Worm (Caenorhabditis elegans) whole organism, late embryonic: ENCODE results near the gene C25D7.15.

Experiments
- ceh-14 ChIP-seq: sonication (generic microtip); optimal IDR thresholded peaks from 2 replicates; lab custom pipeline; 2016; ENCODE audit warnings: missing genotype, missing genetic modification characterization, missing compliant biosample characterization
- ceh-48 ChIP-seq: sonication (generic microtip); optimal IDR thresholded peaks from 2 replicates; lab custom pipeline; 2016; ENCODE audit warnings: missing genetic modification characterization, inconsistent platforms, missing compliant biosample characterization
- dve-1 ChIP-seq: sonication (generic microtip); optimal IDR thresholded peaks from 2 replicates; lab custom pipeline; 2017; ENCODE audit warnings: antibody characterized with exemption, mild to moderate bottlenecking, missing genetic modification characterization, missing compliant biosample characterization
- elt-2 ChIP-seq: sonication (generic microtip); optimal IDR thresholded peaks from 2 replicates; lab custom pipeline; 2016; ENCODE audit warnings: missing genetic modification reagents, missing genetic modification characterization, missing compliant biosample characterization
- hlh-13 ChIP-seq: fragments of 200-800 bp; sonication (Bioruptor generic); optimal IDR thresholded peaks from 2 replicates; lab custom pipeline; 2018; ENCODE audit warnings: mild to moderate bottlenecking, missing genetic modification characterization, missing compliant biosample characterization
- nfya-1 ChIP-seq: sonication (generic microtip); optimal IDR thresholded peaks from 2 replicates; lab custom pipeline; 2017; ENCODE audit warnings: missing genetic modification characterization, mild to moderate bottlenecking, missing compliant biosample characterization, antibody characterized with exemption, moderate library complexity
- nhr-11 ChIP-seq: fragments of 150-350 bp; optimal IDR thresholded peaks from 2 replicates; lab custom pipeline; 2014; ENCODE audit warnings: missing biosample characterization, missing genetic modification characterization
- pag-3 ChIP-seq: sonication (generic microtip); optimal IDR thresholded peaks from 2 replicates; lab custom pipeline; 2016; ENCODE audit warnings: missing compliant biosample characterization, missing genetic modification characterization, borderline replicate concordance
- pha-4 ChIP-seq: fragments of 150-350 bp; optimal IDR thresholded peaks from 2 replicates; lab custom pipeline; 2018; ENCODE audit warnings: missing biosample characterization, missing genetic modification reagents, missing genetic modification characterization
- rnt-1 ChIP-seq: sonication (generic microtip); optimal IDR thresholded peaks from 2 replicates; lab custom pipeline; 2016; ENCODE audit warnings: missing genetic modification characterization, missing compliant biosample characterization
- tbx-7 ChIP-seq: sonication (generic microtip); optimal IDR thresholded peaks from 2 replicates; lab custom pipeline; 2016; ENCODE audit warnings: missing genotype, missing genetic modification characterization, missing compliant biosample characterization
- unc-86 ChIP-seq: sonication (generic microtip); optimal IDR thresholded peaks from 2 replicates; lab custom pipeline; 2016; ENCODE audit warnings: missing genetic modification characterization, missing compliant biosample characterization

- no peak for TF ChIP-seq elt-2 (tag; lab: Kevin White, UChicago)
- TF ChIP-seq ceh-14 (tag; lab: Kevin White, UChicago), result no peak
- no peak for TF ChIP-seq pha-4
- TF ChIP-seq unc-86 (tag; lab: Kevin White, UChicago), result no peak
- no peak for TF ChIP-seq nhr-11
- TF ChIP-seq dve-1 (tag; lab: Kevin White, UChicago), result no peak
- no peak for TF ChIP-seq hlh-13 (GFP tag; lab: Kevin White, UChicago)
- no peak for TF ChIP-seq rnt-1 (tag; lab: Kevin White, UChicago)
- TF ChIP-seq tbx-7, result no peak
- TF ChIP-seq ceh-48 (tag; lab: Kevin White, UChicago), result no peak
- no peak for TF ChIP-seq pag-3 (tag; lab: Kevin White, UChicago)
- no peak for TF ChIP-seq nfya-1 (tag; lab: Kevin White, UChicago)
Observed at ce11 chrV:15057724-15058123, 1.9 kb upstream of the C25D7.15 start.
